Worm (Caenorhabditis elegans) whole organism, early embryonic: Measurements from ENCODE around the gene T26G10.4.
"Not testable (repeated sequence)": the region's sequence is repeated elsewhere in the genome, so short reads cannot be mapped to it uniquely, and the experiment has no call there.

ENCODE experiments used
- B0310.2 ChIP-seq: sonication (generic microtip); optimal IDR thresholded peaks from 2 replicates; lab custom pipeline; 2016; ENCODE audit warnings: mild to moderate bottlenecking, missing genetic modification characterization, missing compliant biosample characterization
- F13C5.2 ChIP-seq: sonication (generic microtip); optimal IDR thresholded peaks from 2 replicates; lab custom pipeline; 2017; ENCODE audit warnings: mild to moderate bottlenecking, missing genetic modification characterization, inconsistent platforms, missing compliant biosample characterization
- aly-1 ChIP-seq: sonication (generic microtip); optimal IDR thresholded peaks from 2 replicates; lab custom pipeline; 2016; ENCODE audit warnings: missing genetic modification characterization, missing compliant biosample characterization
- ama-1 ChIP-seq: fragments of 150-350 bp; optimal IDR thresholded peaks from 2 replicates; lab custom pipeline; 2014
- ceh-13 ChIP-seq: fragments of 200-800 bp; sonication (Bioruptor generic); optimal IDR thresholded peaks from 2 replicates; lab custom pipeline; 2018; ENCODE audit warnings: mild to moderate bottlenecking, missing genetic modification characterization, missing compliant biosample characterization
- ceh-36 ChIP-seq: sonication (generic microtip); optimal IDR thresholded peaks from 2 replicates; lab custom pipeline; 2016; ENCODE audit warnings: missing genetic modification characterization, inconsistent platforms, missing compliant biosample characterization
- ets-7 ChIP-seq: sonication (generic microtip); optimal IDR thresholded peaks from 2 replicates; lab custom pipeline; 2016; ENCODE audit warnings: missing genotype, missing genetic modification characterization, missing compliant biosample characterization
- flt-1 ChIP-seq: fragments of 200-800 bp; sonication (Bioruptor generic); IDR thresholded peaks from 2 replicates; pipeline ENCODE4 v1.3.6; 2022; ENCODE audit warnings: missing genetic modification characterization, missing compliant biosample characterization
- hmbx-1 ChIP-seq: sonication (generic microtip); optimal IDR thresholded peaks from 2 replicates; lab custom pipeline; 2016; ENCODE audit warnings: mild to moderate bottlenecking, missing genetic modification characterization, missing compliant biosample characterization
- hmg-4 ChIP-seq: fragments of 200-800 bp; sonication (Bioruptor generic); optimal IDR thresholded peaks from 2 replicates; lab custom pipeline; 2018; ENCODE audit warnings: mild to moderate bottlenecking, missing genetic modification characterization, missing compliant biosample characterization
- hnd-1 ChIP-seq: sonication (generic microtip); optimal IDR thresholded peaks from 2 replicates; lab custom pipeline; 2016; ENCODE audit warnings: missing genetic modification characterization, missing compliant biosample characterization
- pes-1 ChIP-seq: fragments of 200-800 bp; sonication (Bioruptor generic); IDR thresholded peaks from 2 replicates; pipeline ENCODE4 v1.3.6; 2022; ENCODE audit warnings: missing genetic modification reagents, missing genetic modification characterization, missing compliant biosample characterization
- scrt-1 ChIP-seq: fragments of 200-800 bp; sonication (Bioruptor generic); IDR thresholded peaks from 2 replicates; pipeline ENCODE4 v1.3.6; 2022; ENCODE audit warnings: missing genetic modification characterization, missing compliant biosample characterization
- sea-1 ChIP-seq: fragments of 200-800 bp; sonication (Bioruptor generic); conservative IDR thresholded peaks from 2 replicates; pipeline ENCODE4 v1.3.6; 2022; ENCODE audit warnings: missing genetic modification characterization, missing compliant biosample characterization
- tbx-11 ChIP-seq: fragments of 200-800 bp; sonication (Bioruptor generic); IDR thresholded peaks from 2 replicates; pipeline ENCODE4 v1.3.6; 2022; ENCODE audit warnings: missing genetic modification characterization, missing compliant biosample characterization
- tbx-37 ChIP-seq: fragments of 200-800 bp; sonication (Bioruptor generic); conservative IDR thresholded peaks from 2 replicates; pipeline ENCODE4 v1.3.6; 2022; ENCODE audit warnings: missing genetic modification reagents, missing genetic modification characterization, missing compliant biosample characterization
- tra-4 ChIP-seq: sonication (generic microtip); optimal IDR thresholded peaks from 2 replicates; lab custom pipeline; 2017; ENCODE audit warnings: missing genetic modification characterization, missing compliant biosample characterization

T26G10.4 gene

ce11 chrIII:9420231-9420630 is at the start of gene T26G10.4:
Gene T26G10.4, plus strand, starts transcription at chrIII:9420531.
- TF ChIP-seq F13C5.2 (tag; lab: Kevin White, UChicago); tbx-37; B0310.2 (tag; lab: Kevin White, UChicago): not testable (repeated sequence)

- TF ChIP-seq flt-1 (GFP tag; lab: Robert Waterston, UW) (no peak), ceh-36 (tag; lab: Kevin White, UChicago) (no peak), ceh-13 (GFP tag; lab: Kevin White, UChicago) (no peak), hnd-1 (no peak), F13C5.2 (tag; lab: Kevin White, UChicago) (no peak), aly-1 (tag; lab: Kevin White, UChicago) (no peak), ets-7 (no peak), hmbx-1 (tag; lab: Kevin White, UChicago) (no peak), tbx-37 (no peak), sea-1 (GFP tag; lab: Robert Waterston, UW) (no peak), scrt-1 (GFP tag; lab: Robert Waterston, UW) (no peak), tra-4 (tag; lab: Kevin White, UChicago) (no peak), pes-1 (no peak), ama-1 (lab: Kevin White, UChicago) (no peak), B0310.2 (tag; lab: Kevin White, UChicago) (no peak)
These were observed 46.6 kb upstream of the T26G10.4 start for ce11 chrIII:9373779-9374178.

- TF ChIP-seq tbx-37 (no peak), ceh-36 (tag; lab: Kevin White, UChicago) (no peak), tbx-11 (GFP tag; lab: Robert Waterston, UW) (no peak), hnd-1 (no peak), aly-1 (tag; lab: Kevin White, UChicago) (no peak), tra-4 (tag; lab: Kevin White, UChicago) (no peak), ets-7 (no peak)
These were observed 43.6 kb upstream of the T26G10.4 start for ce11 chrIII:9376701-9377100.

- no peak for TF ChIP-seq ceh-13 (GFP tag; lab: Kevin White, UChicago)
- no peak for TF ChIP-seq F13C5.2 (tag; lab: Kevin White, UChicago)
- TF ChIP-seq B0310.2 (tag; lab: Kevin White, UChicago): no peak
- no peak for TF ChIP-seq hmbx-1 (tag; lab: Kevin White, UChicago)
- no peak for TF ChIP-seq ets-7
- no peak for TF ChIP-seq tra-4 (tag; lab: Kevin White, UChicago)
- no peak for TF ChIP-seq flt-1 (GFP tag; lab: Robert Waterston, UW)
These were observed 36.8 kb upstream of the T26G10.4 start, which contains the start of gene tkr-1 for ce11 chrIII:9383496-9383895. Gene tkr-1, plus strand, starts transcription at chrIII:9383796.

- TF ChIP-seq hmg-4 (GFP tag; lab: Kevin White, UChicago) (no peak), flt-1 (GFP tag; lab: Robert Waterston, UW) (no peak), hnd-1 (no peak), tra-4 (tag; lab: Kevin White, UChicago) (no peak), ets-7 (no peak), sea-1 (GFP tag; lab: Robert Waterston, UW) (no peak), tbx-11 (GFP tag; lab: Robert Waterston, UW) (no peak)
These were observed 34.8 kb upstream of the T26G10.4 start, which contains the start of gene C38C10.3 for ce11 chrIII:9385543-9385942. Gene C38C10.3, minus strand, starts transcription at chrIII:9385643.

- no peak for TF ChIP-seq sea-1 (GFP tag; lab: Robert Waterston, UW)
- TF ChIP-seq hnd-1: no peak
- TF ChIP-seq flt-1 (GFP tag; lab: Robert Waterston, UW): no peak
- no peak for TF ChIP-seq ceh-13 (GFP tag; lab: Kevin White, UChicago)
- TF ChIP-seq ama-1 (lab: Kevin White, UChicago): no peak
- TF ChIP-seq ceh-36 (tag; lab: Kevin White, UChicago): no peak
- no peak for TF ChIP-seq tbx-37
- no peak for TF ChIP-seq B0310.2 (tag; lab: Kevin White, UChicago)
- TF ChIP-seq F13C5.2 (tag; lab: Kevin White, UChicago): no peak
- TF ChIP-seq hmbx-1 (tag; lab: Kevin White, UChicago): no peak
- TF ChIP-seq ets-7: no peak
- TF ChIP-seq scrt-1 (GFP tag; lab: Robert Waterston, UW): no peak
- no peak for TF ChIP-seq pes-1
- TF ChIP-seq tra-4 (tag; lab: Kevin White, UChicago): no peak
These were observed 30.3 kb upstream of the T26G10.4 start, which contains the start of gene slc-17.2 for ce11 chrIII:9390007-9390406. Gene slc-17.2, minus strand, starts transcription at chrIII:9390107.

ce11 chrIII:9390924-9391323 is 29.4 kb upstream of the T26G10.4 start:
- TF ChIP-seq F13C5.2 (tag; lab: Kevin White, UChicago) (no peak), pes-1 (no peak), tra-4 (tag; lab: Kevin White, UChicago) (no peak), ceh-13 (GFP tag; lab: Kevin White, UChicago) (no peak), ets-7 (no peak), ama-1 (lab: Kevin White, UChicago) (no peak), B0310.2 (tag; lab: Kevin White, UChicago) (no peak), sea-1 (GFP tag; lab: Robert Waterston, UW) (no peak), hmbx-1 (tag; lab: Kevin White, UChicago) (no peak), scrt-1 (GFP tag; lab: Robert Waterston, UW) (no peak), ceh-36 (tag; lab: Kevin White, UChicago) (no peak), aly-1 (tag; lab: Kevin White, UChicago) (no peak)

- no peak for TF ChIP-seq F13C5.2 (tag; lab: Kevin White, UChicago)
- no peak for TF ChIP-seq flt-1 (GFP tag; lab: Robert Waterston, UW)
- no peak for TF ChIP-seq pes-1
- no peak for TF ChIP-seq tbx-11 (GFP tag; lab: Robert Waterston, UW)
- TF ChIP-seq ceh-36 (tag; lab: Kevin White, UChicago): no peak
- no peak for TF ChIP-seq ceh-13 (GFP tag; lab: Kevin White, UChicago)
- no peak for TF ChIP-seq aly-1 (tag; lab: Kevin White, UChicago)
- no peak for TF ChIP-seq hmbx-1 (tag; lab: Kevin White, UChicago)
- TF ChIP-seq ama-1 (lab: Kevin White, UChicago): no peak
These were observed 27.1 kb upstream of the T26G10.4 start, which contains the start of the genes gpr-2 and rgr-1 for ce11 chrIII:9393114-9393780. Gene gpr-2, minus strand, starts transcription at chrIII:9393164. Gene rgr-1, plus strand, starts transcription at chrIII:9393730.
